Fruit fly (Drosophila melanogaster): ENCODE data around the gene CG12766.

Gene CG12766

dm6 chr3L:3934110-3934509, 5.8 kb downstream of the CG12766 start:
- no peak for TF ChIP-seq pad (GFP tag; optimal IDR thresholded peaks at IDR 0.05)

- peak; percentile 59 for TF ChIP-seq kay (GFP tag; ENCODE audit: borderline replicate concordance)
- no peak for TF ChIP-seq Clk (GFP tag; optimal IDR thresholded peaks at IDR 0.05)
Measured at dm6 chr3L:3933599-3933998, 6.3 kb downstream of the CG12766 start.

dm6 chr3L:3932742-3933289, 7.1 kb downstream of the CG12766 start:
- TF ChIP-seq pad (GFP tag; optimal IDR thresholded peaks at IDR 0.05) (no peak), CG7101 (tag; optimal IDR thresholded peaks at IDR 0.05) (peak; percentile 25), Clk (GFP tag; optimal IDR thresholded peaks at IDR 0.05) (no peak), CG12768 (GFP tag; optimal IDR thresholded peaks at IDR 0.05) (no peak), kay (GFP tag; ENCODE audit: borderline replicate concordance) (peak; percentile 65)

dm6 chr3L:3931778-3932177, 8.1 kb downstream of the CG12766 start:
- TF ChIP-seq Crg-1 (GFP tag; optimal IDR thresholded peaks at IDR 0.05) = no peak
- TF ChIP-seq tj (GFP tag; optimal IDR thresholded peaks at IDR 0.05) = peak; percentile 72

dm6 chr3L:3930930-3931329, 9.0 kb downstream of the CG12766 start:
- no peak for TF ChIP-seq Crg-1 (GFP tag; optimal IDR thresholded peaks at IDR 0.05)
- no peak for TF ChIP-seq bab1 (GFP tag; optimal IDR thresholded peaks at IDR 0.05)
- no peak for TF ChIP-seq pad (GFP tag; optimal IDR thresholded peaks at IDR 0.05)
- TF ChIP-seq cic (GFP tag; optimal IDR thresholded peaks at IDR 0.05) = no peak
- no peak for TF ChIP-seq tj (GFP tag; optimal IDR thresholded peaks at IDR 0.05)
- no peak for TF ChIP-seq CG7101 (tag; optimal IDR thresholded peaks at IDR 0.05)
- no peak for TF ChIP-seq toe (GFP tag; optimal IDR thresholded peaks at IDR 0.05)
- no peak for TF ChIP-seq cnc (optimal IDR thresholded peaks at IDR 0.05)
- no peak for TF ChIP-seq CG12768 (GFP tag; optimal IDR thresholded peaks at IDR 0.05)
- no peak for TF ChIP-seq CG5204 (GFP tag; optimal IDR thresholded peaks at IDR 0.05)

- TF ChIP-seq toe (GFP tag; optimal IDR thresholded peaks at IDR 0.05) = no peak
- no peak for TF ChIP-seq Clk (GFP tag; optimal IDR thresholded peaks at IDR 0.05)
- TF ChIP-seq bab1 (GFP tag; optimal IDR thresholded peaks at IDR 0.05) = no peak
- TF ChIP-seq CG5204 (GFP tag; optimal IDR thresholded peaks at IDR 0.05) = no peak
- TF ChIP-seq cnc (optimal IDR thresholded peaks at IDR 0.05) = no peak
- no peak for TF ChIP-seq CG12768 (GFP tag; optimal IDR thresholded peaks at IDR 0.05)
- TF ChIP-seq CG11617 (GFP tag; optimal IDR thresholded peaks at IDR 0.05) = no peak
- TF ChIP-seq CG33017 (tag; optimal IDR thresholded peaks at IDR 0.05) = no peak
- no peak for TF ChIP-seq tj (GFP tag; optimal IDR thresholded peaks at IDR 0.05)
- TF ChIP-seq CG7101 (tag; optimal IDR thresholded peaks at IDR 0.05) = no peak
- no peak for TF ChIP-seq cic (GFP tag; optimal IDR thresholded peaks at IDR 0.05)
- no peak for TF ChIP-seq CG1620 (GFP tag; optimal IDR thresholded peaks at IDR 0.05)
- no peak for TF ChIP-seq CG14711 (tag; optimal IDR thresholded peaks at IDR 0.05)
- TF ChIP-seq pad (GFP tag; optimal IDR thresholded peaks at IDR 0.05) = no peak
- TF ChIP-seq Mnt (GFP tag; optimal IDR thresholded peaks at IDR 0.05) = no peak
- no peak for TF ChIP-seq Hr96 (GFP tag; optimal IDR thresholded peaks at IDR 0.05)
- no peak for TF ChIP-seq ovo (GFP tag; optimal IDR thresholded peaks at IDR 0.05)
Measured at dm6 chr3L:3929968-3930767, 9.8 kb downstream of the CG12766 start.

dm6 chr3L:3928943-3929785, 10.8 kb downstream of the CG12766 start:
- TF ChIP-seq cic (GFP tag; optimal IDR thresholded peaks at IDR 0.05) (peak; percentile 68), CG5204 (GFP tag; optimal IDR thresholded peaks at IDR 0.05) (no peak), Mnt (GFP tag; optimal IDR thresholded peaks at IDR 0.05) (no peak)
